Worm (Caenorhabditis elegans) whole organism, L4 larva: ENCODE results near the gene aat-3.

Experiments used
- ama-1 ChIP-seq: fragments of 150-350 bp; optimal IDR thresholded peaks from 2 replicates; lab custom pipeline; 2014; ENCODE audit warnings: inconsistent platforms, mixed read lengths
- daf-12 ChIP-seq: fragments of 150-350 bp; optimal IDR thresholded peaks from 2 replicates; lab custom pipeline; 2014; ENCODE audit warnings: missing biosample characterization, missing genetic modification reagents, missing genetic modification characterization
- fos-1 ChIP-seq: fragments of 150-350 bp; optimal IDR thresholded peaks from 2 replicates; lab custom pipeline; 2014; ENCODE audit warnings: missing biosample characterization, missing genetic modification characterization
- lin-39 ChIP-seq: fragments of 150-350 bp; optimal IDR thresholded peaks from 2 replicates; lab custom pipeline; 2014; ENCODE audit warnings: missing biosample characterization, missing genetic modification reagents, missing genetic modification characterization
- mep-1 ChIP-seq: fragments of 150-350 bp; sonication (generic microtip); optimal IDR thresholded peaks from 3 replicates; lab custom pipeline; 2014; ENCODE audit warnings: missing biosample characterization, missing genetic modification characterization
- nhr-102 ChIP-seq: sonication (generic microtip); optimal IDR thresholded peaks from 2 replicates; lab custom pipeline; 2016; ENCODE audit warnings: mild to moderate bottlenecking, missing genetic modification characterization, moderate library complexity, missing compliant biosample characterization
- nhr-237 ChIP-seq: sonication (generic microtip); optimal IDR thresholded peaks from 2 replicates; lab custom pipeline; 2017; ENCODE audit warnings: missing biosample characterization, missing genetic modification characterization
- nhr-48 ChIP-seq: sonication (generic microtip); optimal IDR thresholded peaks from 2 replicates; lab custom pipeline; 2016; ENCODE audit warnings: mild to moderate bottlenecking, missing genetic modification characterization, missing compliant biosample characterization
- pha-4 ChIP-seq, 2 experiments: fragments of 150-350 bp in 1 of 2; fragments of 200-800 bp in 1 of 2; sonication (Bioruptor generic) in 1 of 2; IDR thresholded peaks in 1 of 2; optimal IDR thresholded peaks in 1 of 2; 2 replicates each; pipeline versions ENCODE4 v1.3.6 to Lab custom; 2014 to 2022; ENCODE audit warnings: missing genetic modification characterization in 2 of 2, missing genetic modification reagents in 2 of 2, missing biosample characterization in 1 of 2, missing compliant biosample characterization in 1 of 2
- ztf-11 ChIP-seq: fragments of 150-350 bp; optimal IDR thresholded peaks from 2 replicates; lab custom pipeline; 2014; ENCODE audit warnings: missing biosample characterization, missing genetic modification characterization

DNA sequence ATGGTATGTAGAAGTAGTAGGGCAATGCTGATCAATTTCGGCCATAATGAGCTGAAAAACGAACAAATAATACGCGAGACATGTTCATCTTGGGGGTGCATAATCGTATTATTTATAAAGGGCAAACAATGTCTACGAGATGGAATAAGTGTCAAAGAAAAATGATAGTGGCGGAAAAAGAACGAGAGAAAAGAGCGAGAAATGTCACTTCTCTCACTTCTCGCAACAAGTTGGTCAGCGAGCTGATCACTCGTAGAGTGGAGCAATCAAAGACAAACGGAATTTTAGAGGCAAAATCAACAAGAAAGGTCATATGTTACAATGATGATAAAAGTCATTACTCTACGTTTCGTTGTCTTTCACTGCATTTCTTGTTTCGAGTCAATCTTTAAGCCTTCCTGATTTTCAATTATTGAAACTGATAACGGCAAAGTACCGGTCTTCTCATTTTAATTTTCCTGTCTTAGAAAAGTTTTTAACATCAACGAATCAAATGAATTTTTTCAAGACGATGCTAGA lies 11.0 kb upstream of the aat-3 start, which contains the start of gene F52H2.3:
- no peak for TF ChIP-seq nhr-237 (tag; lab: Kevin White, UChicago)
- TF ChIP-seq daf-12 (tag; lab: Kevin White, UChicago), result no peak
- TF ChIP-seq nhr-102 (tag; lab: Kevin White, UChicago), result no peak
- no peak for TF ChIP-seq fos-1 (tag; lab: Kevin White, UChicago)
- TF ChIP-seq mep-1 (tag; lab: Kevin White, UChicago), result peak; percentile 28
- no peak for TF ChIP-seq lin-39 (tag; lab: Kevin White, UChicago)
- no peak for TF ChIP-seq pha-4 (GFP tag; IDR thresholded peaks at IDR 0.05; lab: Robert Waterston, UW)
- TF ChIP-seq pha-4 (tag; optimal IDR thresholded peaks at IDR 0.05; lab: Kevin White, UChicago), result no peak
- TF ChIP-seq nhr-48 (tag; lab: Kevin White, UChicago), result no peak
- TF ChIP-seq ama-1, result no peak
- TF ChIP-seq ztf-11 (tag; lab: Kevin White, UChicago), result no peak
